Worm (Caenorhabditis elegans) whole organism, L4 larva: ENCODE data around the gene wapl-1.
A peak's percentile ranks its signal among the peaks of the same experiment; 100 is the strongest.

Experiments
- D1046.2 ChIP-seq: fragments of 200-800 bp; sonication (Bioruptor generic); IDR thresholded peaks from 2 replicates; pipeline ENCODE4 v1.3.6; 2022; ENCODE audit warnings: missing genetic modification characterization, missing compliant biosample characterization
- F26F4.8 ChIP-seq: fragments of 200-800 bp; sonication (Bioruptor generic); conservative IDR thresholded peaks from 2 replicates; pipeline ENCODE4 v1.3.6; 2022; ENCODE audit warnings: missing genetic modification characterization, missing compliant biosample characterization
- F49E8.2 ChIP-seq: sonication (generic microtip); optimal IDR thresholded peaks from 2 replicates; lab custom pipeline; 2016; ENCODE audit warnings: missing compliant biosample characterization, mild to moderate bottlenecking, missing genetic modification characterization, borderline replicate concordance
- T20F7.1 ChIP-seq: fragments of 200-800 bp; sonication (Bioruptor generic); optimal IDR thresholded peaks from 2 replicates; lab custom pipeline; 2018; ENCODE audit warnings: mild to moderate bottlenecking, missing genetic modification characterization, missing compliant biosample characterization
- T26A8.4 ChIP-seq: fragments of 200-800 bp; sonication (Bioruptor generic); IDR thresholded peaks from 2 replicates; pipeline ENCODE4 v1.3.6; 2022; ENCODE audit warnings: missing genetic modification characterization, missing compliant biosample characterization
- Y105C5A.15 ChIP-seq: fragments of 200-800 bp; sonication (Bioruptor generic); IDR thresholded peaks from 2 replicates; pipeline ENCODE4 v1.3.6; 2022; ENCODE audit warnings: missing genetic modification characterization, missing compliant biosample characterization
- Y75B8A.6 ChIP-seq: fragments of 200-800 bp; sonication (Bioruptor generic); IDR thresholded peaks from 2 replicates; pipeline ENCODE4 v1.3.6; 2022; ENCODE audit warnings: missing genetic modification reagents, missing genetic modification characterization, missing compliant biosample characterization
- aha-1 ChIP-seq: fragments of 150-350 bp; peaks from one replicate; lab custom pipeline; 2014; ENCODE audit warnings: missing biosample characterization, missing genetic modification characterization
- ama-1 ChIP-seq: fragments of 150-350 bp; optimal IDR thresholded peaks from 2 replicates; lab custom pipeline; 2014; ENCODE audit warnings: inconsistent platforms, mixed read lengths
- arid-1 ChIP-seq: fragments of 200-800 bp; sonication (Bioruptor generic); conservative IDR thresholded peaks from 2 replicates; pipeline ENCODE4 v1.3.6; 2022; ENCODE audit warnings: missing genetic modification reagents, missing genetic modification characterization, missing compliant biosample characterization
- ceh-20 ChIP-seq: fragments of 200-800 bp; sonication (Bioruptor generic); IDR thresholded peaks from 2 replicates; pipeline ENCODE4 v1.3.6; 2022; ENCODE audit warnings: missing genetic modification reagents, missing genetic modification characterization, missing compliant biosample characterization
- ceh-44 ChIP-seq: fragments of 200-800 bp; sonication (Bioruptor generic); IDR thresholded peaks from 2 replicates; pipeline ENCODE4 v1.3.6; 2022; ENCODE audit warnings: missing genetic modification reagents, missing genetic modification characterization, missing compliant biosample characterization
- ceh-62 ChIP-seq: sonication (generic microtip); optimal IDR thresholded peaks from 2 replicates; lab custom pipeline; 2017; ENCODE audit warnings: missing biosample characterization, missing genetic modification characterization
- ceh-82 ChIP-seq: sonication (generic microtip); optimal IDR thresholded peaks from 2 replicates; lab custom pipeline; 2017; ENCODE audit warnings: missing biosample characterization, missing genetic modification characterization
- cey-2 ChIP-seq: sonication (generic microtip); optimal IDR thresholded peaks from 3 replicates; lab custom pipeline; 2017; ENCODE audit warnings: missing genetic modification characterization, mild to moderate bottlenecking, missing compliant biosample characterization, antibody characterized with exemption, borderline replicate concordance; ENCODE audit not compliant: insufficient read depth
- daf-12 ChIP-seq: fragments of 150-350 bp; optimal IDR thresholded peaks from 2 replicates; lab custom pipeline; 2014; ENCODE audit warnings: missing biosample characterization, missing genetic modification reagents, missing genetic modification characterization
- daf-16 ChIP-seq, 3 experiments: sonication (generic microtip); optimal IDR thresholded peaks; 2 replicates each; lab custom pipeline; 2016 to 2017; ENCODE audit warnings: missing genetic modification characterization in 3 of 3, missing genetic modification reagents in 3 of 3, mild to moderate bottlenecking in 2 of 3, missing compliant biosample characterization in 2 of 3, missing biosample characterization in 1 of 3, moderate library complexity in 1 of 3
- dmd-9 ChIP-seq: fragments of 200-800 bp; sonication (Bioruptor generic); IDR thresholded peaks from 2 replicates; pipeline ENCODE4 v1.3.6; 2022; ENCODE audit warnings: missing genetic modification reagents, missing genetic modification characterization, missing compliant biosample characterization
- duxl-1 ChIP-seq: sonication (generic microtip); optimal IDR thresholded peaks from 2 replicates; lab custom pipeline; 2016; ENCODE audit warnings: mild to moderate bottlenecking, missing genetic modification characterization, moderate library complexity, missing compliant biosample characterization; ENCODE audit not compliant: poor library complexity
- dve-1 ChIP-seq: sonication (generic microtip); optimal IDR thresholded peaks from 2 replicates; lab custom pipeline; 2017; ENCODE audit warnings: antibody characterized with exemption, mild to moderate bottlenecking, missing genetic modification characterization, missing compliant biosample characterization; ENCODE audit not compliant: insufficient read depth
- gei-8 ChIP-seq: fragments of 200-800 bp; sonication (Bioruptor generic); optimal IDR thresholded peaks from 2 replicates; lab custom pipeline; 2018; ENCODE audit warnings: mild to moderate bottlenecking, missing genetic modification characterization, missing compliant biosample characterization
- hmg-1.1 ChIP-seq: fragments of 200-800 bp; sonication (Bioruptor generic); IDR thresholded peaks from 2 replicates; pipeline ENCODE4 v1.3.6; 2022; ENCODE audit warnings: missing genetic modification reagents, missing genetic modification characterization, missing compliant biosample characterization
- lin-29 ChIP-seq: fragments of 200-800 bp; sonication (Bioruptor generic); IDR thresholded peaks from 2 replicates; pipeline ENCODE4 v1.3.6; 2022; ENCODE audit warnings: missing genetic modification reagents, missing genetic modification characterization, missing compliant biosample characterization
- lir-3 ChIP-seq: sonication (generic microtip); optimal IDR thresholded peaks from 2 replicates; lab custom pipeline; 2016; ENCODE audit warnings: mild to moderate bottlenecking, missing genetic modification characterization, missing compliant biosample characterization
- madf-9 ChIP-seq: fragments of 200-800 bp; sonication (Bioruptor generic); conservative IDR thresholded peaks from 2 replicates; pipeline ENCODE4 v1.3.6; 2022; ENCODE audit warnings: missing genetic modification reagents, missing genetic modification characterization, missing compliant biosample characterization
- mdl-1 ChIP-seq, 2 experiments: fragments of 150-350 bp in 1 of 2; sonication (generic microtip) in 1 of 2; optimal IDR thresholded peaks; 2 replicates each; lab custom pipeline; 2014 to 2017; ENCODE audit warnings: missing biosample characterization in 2 of 2, missing genetic modification characterization in 2 of 2
- mdt-29 ChIP-seq: fragments of 200-800 bp; sonication (Bioruptor generic); IDR thresholded peaks from 2 replicates; pipeline ENCODE4 v1.3.6; 2022; ENCODE audit warnings: missing genetic modification reagents, missing genetic modification characterization, missing compliant biosample characterization
- mxl-3 ChIP-seq: fragments of 200-800 bp; sonication (Bioruptor generic); optimal IDR thresholded peaks from 2 replicates; lab custom pipeline; 2018; ENCODE audit warnings: mild to moderate bottlenecking, missing genetic modification characterization, missing compliant biosample characterization
- nhr-25 ChIP-seq: sonication (generic microtip); optimal IDR thresholded peaks from 2 replicates; lab custom pipeline; 2017; ENCODE audit warnings: missing genetic modification characterization, mild to moderate bottlenecking, missing compliant biosample characterization, antibody characterized with exemption, moderate library complexity, borderline replicate concordance; ENCODE audit not compliant: insufficient read depth
- nhr-28 ChIP-seq: fragments of 150-350 bp; optimal IDR thresholded peaks from 2 replicates; lab custom pipeline; 2014; ENCODE audit warnings: missing biosample characterization, missing genetic modification characterization
- nhr-41 ChIP-seq: fragments of 200-800 bp; sonication (Bioruptor generic); IDR thresholded peaks from 2 replicates; pipeline ENCODE4 v1.3.6; 2022; ENCODE audit warnings: missing genetic modification reagents, missing genetic modification characterization, missing compliant biosample characterization
- nhr-48 ChIP-seq: sonication (generic microtip); optimal IDR thresholded peaks from 2 replicates; lab custom pipeline; 2016; ENCODE audit warnings: mild to moderate bottlenecking, missing genetic modification characterization, missing compliant biosample characterization
- nhr-76 ChIP-seq: fragments of 150-350 bp; optimal IDR thresholded peaks from 2 replicates; lab custom pipeline; 2014; ENCODE audit warnings: missing biosample characterization, missing genetic modification characterization
- php-3 ChIP-seq: fragments of 200-800 bp; sonication (Bioruptor generic); IDR thresholded peaks from 2 replicates; pipeline ENCODE4 v1.3.6; 2022; ENCODE audit warnings: missing genetic modification reagents, missing genetic modification characterization, missing compliant biosample characterization
- pqm-1 ChIP-seq: sonication (generic microtip); optimal IDR thresholded peaks from 2 replicates; lab custom pipeline; 2017; ENCODE audit warnings: missing biosample characterization, missing genetic modification characterization
- rbr-2 ChIP-seq: sonication (generic microtip); optimal IDR thresholded peaks from 2 replicates; lab custom pipeline; 2016; ENCODE audit warnings: missing genotype, missing genetic modification characterization, missing compliant biosample characterization
- saeg-2 ChIP-seq: fragments of 200-800 bp; sonication (Bioruptor generic); IDR thresholded peaks from 2 replicates; pipeline ENCODE4 v1.3.6; 2022; ENCODE audit warnings: missing genetic modification reagents, missing genetic modification characterization, missing compliant biosample characterization
- spr-3 ChIP-seq: fragments of 200-800 bp; sonication (Bioruptor generic); optimal IDR thresholded peaks from 2 replicates; lab custom pipeline; 2018; ENCODE audit warnings: mild to moderate bottlenecking, missing genetic modification characterization, missing compliant biosample characterization
- tag-97 ChIP-seq: fragments of 200-800 bp; sonication (Bioruptor generic); IDR thresholded peaks from 2 replicates; pipeline ENCODE4 v1.3.6; 2022; ENCODE audit warnings: missing genetic modification characterization, missing compliant biosample characterization
- tra-1 ChIP-seq: fragments of 200-800 bp; sonication (Bioruptor generic); IDR thresholded peaks from 2 replicates; pipeline ENCODE4 v1.3.6; 2022; ENCODE audit warnings: missing genetic modification reagents, missing genetic modification characterization, missing compliant biosample characterization
- unc-62 ChIP-seq, 3 experiments: fragments of 150-350 bp in 1 of 3; sonication (generic microtip); optimal IDR thresholded peaks in 2 of 3; peaks in 1 of 3; 1 replicate in 1 of 3; 2 replicates in 2 of 3; lab custom pipeline; 2014 to 2017; ENCODE audit warnings: missing biosample characterization in 3 of 3, missing genetic modification characterization in 3 of 3, missing genetic modification reagents in 3 of 3, missing genotype in 1 of 3
- vab-7 ChIP-seq: fragments of 200-800 bp; sonication (Bioruptor generic); IDR thresholded peaks from 2 replicates; pipeline ENCODE4 v1.3.6; 2022; ENCODE audit warnings: missing genetic modification reagents, missing genetic modification characterization, missing compliant biosample characterization
- zag-1 ChIP-seq: fragments of 150-350 bp; optimal IDR thresholded peaks from 2 replicates; lab custom pipeline; 2014; ENCODE audit warnings: missing biosample characterization, missing genetic modification characterization
- zfp-2 ChIP-seq: sonication (generic microtip); optimal IDR thresholded peaks from 2 replicates; lab custom pipeline; 2016; ENCODE audit warnings: mild to moderate bottlenecking, missing genetic modification characterization, missing compliant biosample characterization
- zfp-3 ChIP-seq: fragments of 200-800 bp; sonication (Bioruptor generic); conservative IDR thresholded peaks from 2 replicates; pipeline ENCODE4 v1.3.6; 2022; ENCODE audit warnings: missing genetic modification reagents, missing genetic modification characterization, missing compliant biosample characterization
- ztf-11 ChIP-seq: fragments of 150-350 bp; optimal IDR thresholded peaks from 2 replicates; lab custom pipeline; 2014; ENCODE audit warnings: missing biosample characterization, missing genetic modification characterization

wapl-1 gene

ce11 chrIV:4473767-4474166 is 28.2 kb upstream of the wapl-1 start (continued):
- no peak; the same call in 1 of the 2 replicates for TF ChIP-seq ceh-20 (GFP tag; lab: Robert Waterston, UW)
- TF ChIP-seq madf-9 (GFP tag; lab: Robert Waterston, UW) = 0 out of 2 replicates have a peak, but pooled peaks have one; percentile 25
- peak; percentile 24 for TF ChIP-seq mxl-3
- TF ChIP-seq zfp-3 (GFP tag; lab: Robert Waterston, UW) = no peak
- TF ChIP-seq duxl-1 (tag; lab: Kevin White, UChicago) = no peak
- no peak for TF ChIP-seq zfp-2 (tag; lab: Kevin White, UChicago)
- TF ChIP-seq php-3 (GFP tag; lab: Robert Waterston, UW) = no peak
- no peak for TF ChIP-seq ceh-44
- TF ChIP-seq rbr-2 (tag; lab: Kevin White, UChicago) = no peak
- TF ChIP-seq arid-1 = no peak
- no peak for TF ChIP-seq mdl-1 (tag; optimal IDR thresholded peaks at IDR 0.05; lab: Kevin White, UChicago)
- TF ChIP-seq spr-3 = no peak
- no peak for TF ChIP-seq Y75B8A.6
- 0 out of 2 replicates have a peak, but pooled peaks have one; percentile 13 for TF ChIP-seq hmg-1.1
- TF ChIP-seq daf-12 = no peak
- no peak for TF ChIP-seq unc-62 (GFP tag; optimal IDR thresholded peaks at IDR 0.05 in 1 of 2; lab: Kevin White, UChicago)
- no peak for TF ChIP-seq unc-62 (tag; optimal IDR thresholded peaks at IDR 0.05; lab: Kevin White, UChicago)
- no peak for TF ChIP-seq ceh-62 (tag; lab: Kevin White, UChicago)
- TF ChIP-seq gei-8 = no peak
- TF ChIP-seq lin-29 (GFP tag; lab: Robert Waterston, UW) = no peak
- no peak for TF ChIP-seq vab-7
- no peak for TF ChIP-seq aha-1 (tag; lab: Kevin White, UChicago)

ce11 chrIV:4472418-4473173 is 27.1 kb upstream of the wapl-1 start:
- TF ChIP-seq ztf-11 (tag; lab: Kevin White, UChicago) = no peak
- no peak for TF ChIP-seq saeg-2
- no peak for TF ChIP-seq Y105C5A.15
- peak; percentile 23 for TF ChIP-seq nhr-25 (tag; lab: Kevin White, UChicago)
- peak; percentile 60; the same call in 1 of the 2 replicates for TF ChIP-seq dmd-9 (GFP tag; lab: Robert Waterston, UW)
- TF ChIP-seq unc-62 (GFP tag; optimal IDR thresholded peaks at IDR 0.05 in 1 of 2; lab: Kevin White, UChicago) = peak in 1 of 2 experiments; percentile 98
- no peak for TF ChIP-seq unc-62 (tag; optimal IDR thresholded peaks at IDR 0.05; lab: Kevin White, UChicago)
- no peak for TF ChIP-seq tag-97 (GFP tag; lab: Robert Waterston, UW)
- TF ChIP-seq ceh-82 (tag; lab: Kevin White, UChicago) = no peak
- TF ChIP-seq nhr-28 (tag; lab: Kevin White, UChicago) = peak; percentile 69
- no peak; the same call in 1 of the 2 replicates for TF ChIP-seq php-3 (GFP tag; lab: Robert Waterston, UW)
- peak; percentile 70 for TF ChIP-seq ama-1
- TF ChIP-seq nhr-41 (GFP tag; lab: Robert Waterston, UW) = no peak
- TF ChIP-seq daf-16 (GFP tag; optimal IDR thresholded peaks at IDR 0.05; lab: Kevin White, UChicago) = no peak
- TF ChIP-seq daf-16 (tag; optimal IDR thresholded peaks at IDR 0.05; lab: Kevin White, UChicago) = peak; percentile 61
- no peak for TF ChIP-seq lir-3 (tag; lab: Kevin White, UChicago)
- TF ChIP-seq F26F4.8 (GFP tag; lab: Robert Waterston, UW) = no peak
- no peak for TF ChIP-seq duxl-1 (tag; lab: Kevin White, UChicago)
- peak; percentile 12; the same call in 1 of the 2 replicates for TF ChIP-seq mdt-29 (GFP tag; lab: Robert Waterston, UW)
- peak; percentile 65 for TF ChIP-seq nhr-48 (tag; lab: Kevin White, UChicago)
- no peak for TF ChIP-seq cey-2 (tag; lab: Kevin White, UChicago)
- TF ChIP-seq nhr-76 (tag; lab: Kevin White, UChicago) = no peak
- peak; percentile 10; the same call in 1 of the 2 replicates for TF ChIP-seq T26A8.4
- TF ChIP-seq hmg-1.1 = peak; percentile 17; the same call in 1 of the 2 replicates
- TF ChIP-seq pqm-1 = no peak
- peak; percentile 36 for TF ChIP-seq dve-1 (tag; lab: Kevin White, UChicago)
- no peak for TF ChIP-seq arid-1
- no peak for TF ChIP-seq D1046.2 (GFP tag; lab: Robert Waterston, UW)
- 0 out of 2 replicates have a peak, but pooled peaks have one; percentile 46 for TF ChIP-seq tra-1 (GFP tag; lab: Robert Waterston, UW)
- no peak for TF ChIP-seq F49E8.2 (tag; lab: Kevin White, UChicago)
- no peak for TF ChIP-seq T20F7.1 (GFP tag; lab: Kevin White, UChicago)
- peak; percentile 97 for TF ChIP-seq aha-1 (tag; lab: Kevin White, UChicago)
- no peak for TF ChIP-seq zag-1 (tag; lab: Kevin White, UChicago)
